Worm (Caenorhabditis elegans): ENCODE results near the gene F48F5.6.

The F48F5.6 gene

ce11 chrV:20416335-20416734, 36.6 kb downstream of the F48F5.6 start:
- peak; percentile 37 for TF ChIP-seq blmp-1 (tag; optimal IDR thresholded peaks at IDR 0.05)
- TF ChIP-seq ceh-90 (tag; optimal IDR thresholded peaks at IDR 0.05): no peak
- no peak for TF ChIP-seq nhr-11 (tag; optimal IDR thresholded peaks at IDR 0.05)
- TF ChIP-seq nhr-85 (tag): peak; percentile 52
- TF ChIP-seq Y116A8C.19 (tag; optimal IDR thresholded peaks at IDR 0.05; ENCODE audit: borderline replicate concordance): no peak

- TF ChIP-seq tbx-2 (tag; optimal IDR thresholded peaks at IDR 0.05) (no peak), lin-35 (GFP tag; optimal IDR thresholded peaks at IDR 0.05) (peak in 1 of 2 experiments; percentile 47), dpl-1 (GFP tag; optimal IDR thresholded peaks at IDR 0.05) (peak in 2 of 3 experiments; percentile 0 to 1), xbp-1 (tag; optimal IDR thresholded peaks at IDR 0.05) (peak; percentile 47), blmp-1 (tag; optimal IDR thresholded peaks at IDR 0.05) (peak; percentile 96), nhr-76 (tag; optimal IDR thresholded peaks at IDR 0.05) (no peak), nhr-85 (tag) (peak; percentile 88), elt-3 (tag; optimal IDR thresholded peaks at IDR 0.05) (peak in 1 of 6 experiments; percentile 35), snu-23 (GFP tag; optimal IDR thresholded peaks at IDR 0.05) (peak; percentile 54), egl-27 (tag; optimal IDR thresholded peaks at IDR 0.05) (no peak), lir-3 (tag; optimal IDR thresholded peaks at IDR 0.05; ENCODE audit: poor library complexity) (no peak), ztf-4 (tag; optimal IDR thresholded peaks at IDR 0.05) (no peak), snpc-4 (tag; optimal IDR thresholded peaks at IDR 0.05) (no peak), nhr-71 (tag; optimal IDR thresholded peaks at IDR 0.05) (peak; percentile 18), lin-14 (GFP tag; optimal IDR thresholded peaks at IDR 0.05) (peak; percentile 77), ceh-82 (tag; optimal IDR thresholded peaks at IDR 0.05) (peak in 1 of 3 experiments; percentile 10), aly-2 (tag; optimal IDR thresholded peaks at IDR 0.05) (no peak), mep-1 (tag; optimal IDR thresholded peaks at IDR 0.05) (peak; percentile 40), nhr-20 (tag; optimal IDR thresholded peaks at IDR 0.05) (peak; percentile 14)
Observed at ce11 chrV:20415415-20415814, 37.6 kb downstream of the F48F5.6 start.

DNA sequence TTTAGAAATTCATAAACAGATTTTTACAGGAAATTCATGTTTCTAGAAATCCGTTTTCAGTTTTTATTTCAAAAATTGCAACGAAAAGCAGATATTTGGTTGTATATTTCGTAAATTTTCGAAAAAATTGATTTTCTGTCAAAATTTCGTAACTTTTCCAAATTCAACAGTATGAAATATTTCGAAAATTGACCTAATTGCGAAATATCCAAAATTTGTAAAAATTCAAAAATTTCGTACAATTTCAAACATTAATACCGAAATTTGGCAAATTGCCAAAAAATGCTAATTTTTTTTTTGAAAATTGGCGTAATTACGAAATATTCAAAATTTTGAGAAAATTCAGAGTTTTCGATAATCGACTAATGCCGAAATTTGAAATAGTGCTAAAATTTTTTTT, 39.0 kb downstream of the F48F5.6 start:
- TF ChIP-seq skn-1 (tag; optimal IDR thresholded peaks at IDR 0.05) (peak; percentile 49), nhr-12 (tag; optimal IDR thresholded peaks at IDR 0.05) (no peak), fkh-8 (tag; optimal IDR thresholded peaks at IDR 0.05) (no peak)

DNA sequence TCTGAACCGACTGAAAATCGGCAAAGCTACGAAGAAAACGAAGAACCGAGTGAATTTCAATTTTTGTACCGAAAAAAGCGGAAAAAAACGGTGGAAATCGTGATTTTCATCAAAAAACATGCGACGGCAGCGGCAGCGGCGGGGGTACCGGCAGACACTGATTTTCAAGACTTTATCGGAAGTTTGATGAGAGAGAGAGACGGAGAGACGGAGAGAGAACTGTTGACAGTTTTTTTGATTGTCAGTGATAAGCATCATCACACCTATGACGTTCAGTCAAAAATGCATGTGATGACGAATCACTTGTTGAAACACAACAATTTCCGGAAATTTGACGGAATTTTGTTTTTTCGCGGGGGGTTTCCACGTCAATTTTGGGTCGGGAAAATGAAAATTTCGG, 39.6 kb downstream of the F48F5.6 start:
- TF ChIP-seq nhr-28 (tag; optimal IDR thresholded peaks at IDR 0.05) (no peak), ceh-88 (GFP tag; IDR thresholded peaks at IDR 0.05) (no peak), unc-30 (tag; optimal IDR thresholded peaks at IDR 0.05) (no peak), lir-3 (tag; optimal IDR thresholded peaks at IDR 0.05; ENCODE audit: poor library complexity) (no peak), sup-37 (GFP tag; optimal IDR thresholded peaks at IDR 0.05) (no peak), hpl-2 (GFP tag; optimal IDR thresholded peaks at IDR 0.05) (no peak), ceh-8 (GFP tag; optimal IDR thresholded peaks at IDR 0.05) (no peak), nhr-77 (tag; optimal IDR thresholded peaks at IDR 0.05) (no peak), C04F5.9 (tag; optimal IDR thresholded peaks at IDR 0.05) (no peak), lin-35 (GFP tag; optimal IDR thresholded peaks at IDR 0.05) (peak in 1 of 2 experiments; percentile 46), nhr-47 (tag; optimal IDR thresholded peaks at IDR 0.05) (no peak), swsn-7 (tag; optimal IDR thresholded peaks at IDR 0.05) (no peak), isw-1 (GFP tag; IDR thresholded peaks at IDR 0.05) (no peak), nhr-71 (tag; optimal IDR thresholded peaks at IDR 0.05) (peak; percentile 41), nhr-85 (tag) (peak; percentile 49), sptf-1 (tag; optimal IDR thresholded peaks at IDR 0.05) (no peak), nhr-20 (tag; optimal IDR thresholded peaks at IDR 0.05) (peak; percentile 35), unc-98 (GFP tag; IDR thresholded peaks at IDR 0.05) (no peak), elt-2 (tag; optimal IDR thresholded peaks at IDR 0.05) (peak; percentile 70), unc-62 (GFP tag; optimal IDR thresholded peaks at IDR 0.05) (no peak), ztf-11 (tag; optimal IDR thresholded peaks at IDR 0.05) (no peak), fos-1 (tag; optimal IDR thresholded peaks at IDR 0.05) (no peak), pax-3 (tag; optimal IDR thresholded peaks at IDR 0.05) (no peak), mdl-1 (tag; optimal IDR thresholded peaks at IDR 0.05) (peak in 1 of 2 experiments; percentile 60), ceh-63 (GFP tag; optimal IDR thresholded peaks at IDR 0.05) (no peak), mep-1 (tag; optimal IDR thresholded peaks at IDR 0.05) (no peak), lin-39 (tag; optimal IDR thresholded peaks at IDR 0.05) (no peak), nhr-90 (tag; optimal IDR thresholded peaks at IDR 0.05; ENCODE audit: poor library complexity) (peak; percentile 14), mef-2 (tag; optimal IDR thresholded peaks at IDR 0.05) (no peak)

Measured in whole organism, L1 larva.